Worm (Caenorhabditis elegans) whole organism, L4/young adult: ENCODE data around the gene F35D11.4.

Source experiments
- dao-5 ChIP-seq: sonication (generic microtip); optimal IDR thresholded peaks from 2 replicates; lab custom pipeline; 2016; ENCODE audit warnings: missing genotype, missing genetic modification characterization, moderate library complexity, missing compliant biosample characterization
- him-1 ChIP-seq: sonication (generic microtip); optimal IDR thresholded peaks from 2 replicates; lab custom pipeline; 2016; ENCODE audit warnings: missing genotype, missing genetic modification reagents, missing genetic modification characterization, missing compliant biosample characterization

- TF ChIP-seq him-1 = no peak
- no peak for TF ChIP-seq dao-5 (tag; lab: Kevin White, UChicago)
Observed at ce11 chrII:4604149-4604548, 922 bp downstream of the F35D11.4 start.
